Fruit fly (Drosophila melanogaster) whole organism, embryonic: Measurements from ENCODE around the gene foxo.

ENCODE experiments used
- Bdp1 ChIP-seq: fragments of 200-800 bp; sonication (Bioruptor generic); optimal IDR thresholded peaks from 3 replicates; lab custom pipeline; 2016; ENCODE audit warnings: missing biosample characterization, missing genetic modification characterization
- CG10979 ChIP-seq: fragments of 200-800 bp; sonication (Bioruptor generic); optimal IDR thresholded peaks from 2 replicates; lab custom pipeline; 2018; ENCODE audit warnings: missing biosample characterization, mild to moderate bottlenecking, missing genetic modification characterization, moderate library complexity
- CG11456 ChIP-seq: fragments of 200-800 bp; sonication (Bioruptor generic); IDR thresholded peaks from 3 replicates; pipeline ENCODE4 v1.3.6; 2022; ENCODE audit warnings: missing biosample characterization, missing genetic modification characterization
- CG12744 ChIP-seq: fragments of 200-800 bp; sonication (Bioruptor generic); optimal IDR thresholded peaks from 2 replicates; lab custom pipeline; 2016; ENCODE audit warnings: missing biosample characterization, missing genetic modification characterization
- CG13123 ChIP-seq: fragments of 200-800 bp; sonication (Bioruptor generic); optimal IDR thresholded peaks from 2 replicates; lab custom pipeline; 2016; ENCODE audit warnings: missing biosample characterization, missing genetic modification characterization
- CG13894 ChIP-seq: fragments of 200-800 bp; sonication (Bioruptor generic); optimal IDR thresholded peaks from 3 replicates; lab custom pipeline; 2018; ENCODE audit warnings: missing biosample characterization, mild to moderate bottlenecking, missing genetic modification characterization, moderate library complexity
- CG15479 ChIP-seq: fragments of 200-800 bp; sonication (Bioruptor generic); optimal IDR thresholded peaks from 3 replicates; lab custom pipeline; 2019; ENCODE audit warnings: missing biosample characterization, mild to moderate bottlenecking, missing genetic modification characterization, moderate library complexity
- CG15601 ChIP-seq: fragments of 200-800 bp; sonication (Bioruptor generic); optimal IDR thresholded peaks from 3 replicates; lab custom pipeline; 2019; ENCODE audit warnings: missing biosample characterization, mild to moderate bottlenecking, missing genetic modification characterization, moderate library complexity
- CG2678 ChIP-seq: fragments of 200-800 bp; sonication (Bioruptor generic); optimal IDR thresholded peaks from 3 replicates; lab custom pipeline; 2019; ENCODE audit warnings: missing biosample characterization, mild to moderate bottlenecking, missing genetic modification characterization, moderate library complexity
- CG31441 ChIP-seq: fragments of 200-800 bp; sonication (Bioruptor generic); IDR thresholded peaks from 2 replicates; pipeline ENCODE4 v1.3.6; 2022; ENCODE audit warnings: missing biosample characterization, missing genetic modification characterization
- CG3163 ChIP-seq: fragments of 200-800 bp; sonication (Bioruptor generic); optimal IDR thresholded peaks from 3 replicates; lab custom pipeline; 2016; ENCODE audit warnings: missing biosample characterization, missing genetic modification characterization
- CG32532 ChIP-seq: fragments of 200-800 bp; sonication (Bioruptor generic); IDR thresholded peaks from 2 replicates; pipeline ENCODE4 v1.3.6; 2022; ENCODE audit warnings: missing biosample characterization, missing genetic modification characterization
- CG32767 ChIP-seq: fragments of 200-800 bp; sonication (Bioruptor generic); IDR thresholded peaks from 2 replicates; pipeline ENCODE4 v1.3.6; 2022; ENCODE audit warnings: missing biosample characterization, missing genetic modification characterization
- CG34422 ChIP-seq: fragments of 200-800 bp; sonication (Bioruptor generic); IDR thresholded peaks from 3 replicates; pipeline ENCODE4 v1.3.6; 2022; ENCODE audit warnings: missing biosample characterization, missing genetic modification characterization
- CG7963 ChIP-seq: fragments of 200-800 bp; sonication (Bioruptor generic); IDR thresholded peaks from 3 replicates; pipeline ENCODE4 v1.3.6; 2022; ENCODE audit warnings: missing biosample characterization, missing genetic modification characterization; ENCODE audit not compliant: partially characterized antibody
- CG7987 ChIP-seq: fragments of 200-800 bp; sonication (Bioruptor generic); optimal IDR thresholded peaks from 2 replicates; lab custom pipeline; 2018; ENCODE audit warnings: missing biosample characterization, mild to moderate bottlenecking, missing genetic modification characterization, moderate library complexity
- CG8924 ChIP-seq: fragments of 200-800 bp; optimal IDR thresholded peaks from 3 replicates; lab custom pipeline; 2019; ENCODE audit warnings: missing biosample characterization, mild to moderate bottlenecking, missing genetic modification characterization, moderate library complexity
- CG9215 ChIP-seq: fragments of 200-800 bp; sonication (Bioruptor generic); IDR thresholded peaks from 2 replicates; pipeline ENCODE4 v1.3.6; 2022; ENCODE audit warnings: missing biosample characterization, missing genetic modification characterization
- CTCF ChIP-seq: fragments of 200-800 bp; sonication (Bioruptor generic); optimal IDR thresholded peaks from 2 replicates; lab custom pipeline; 2017; ENCODE audit warnings: missing biosample characterization, mild to moderate bottlenecking, missing genetic modification characterization, moderate library complexity
- CkIIα-i1 ChIP-seq: fragments of 200-800 bp; sonication (Bioruptor generic); IDR thresholded peaks from 2 replicates; pipeline ENCODE4 v1.3.6; 2022; ENCODE audit warnings: missing biosample characterization, missing genetic modification characterization
- Dbx ChIP-seq: fragments of 200-800 bp; sonication (Bioruptor generic); IDR thresholded peaks from 3 replicates; pipeline ENCODE4 v1.3.6; 2022; ENCODE audit warnings: missing biosample characterization, missing genetic modification characterization
- E2f1 ChIP-seq: fragments of 200-800 bp; sonication (Bioruptor generic); IDR thresholded peaks from 2 replicates; pipeline ENCODE4 v1.3.6; 2022; ENCODE audit warnings: missing biosample characterization, missing genetic modification characterization
- Fer1 ChIP-seq: fragments of 200-800 bp; sonication (Bioruptor generic); optimal IDR thresholded peaks from 2 replicates; lab custom pipeline; 2017; ENCODE audit warnings: missing biosample characterization, mild to moderate bottlenecking, missing genetic modification characterization
- Hand ChIP-seq: fragments of 200-800 bp; sonication (Bioruptor generic); optimal IDR thresholded peaks from 2 replicates; lab custom pipeline; 2017; ENCODE audit warnings: mild to moderate bottlenecking, missing biosample characterization, missing genetic modification reagents, missing genetic modification characterization
- MTF-1 ChIP-seq: fragments of 200-800 bp; sonication (Bioruptor generic); optimal IDR thresholded peaks from 2 replicates; lab custom pipeline; 2018; ENCODE audit warnings: missing biosample characterization, mild to moderate bottlenecking, missing genetic modification characterization, borderline replicate concordance
- NC2α ChIP-seq: fragments of 200-800 bp; sonication (Bioruptor generic); optimal IDR thresholded peaks from 2 replicates; lab custom pipeline; 2016; ENCODE audit warnings: missing biosample characterization, missing genetic modification characterization
- Nf-YC ChIP-seq: fragments of 200-800 bp; optimal IDR thresholded peaks from 3 replicates; lab custom pipeline; 2019; ENCODE audit warnings: missing biosample characterization, mild to moderate bottlenecking, missing genetic modification characterization, moderate library complexity
- Ravus ChIP-seq: fragments of 200-800 bp; sonication (Bioruptor generic); IDR thresholded peaks from 2 replicates; pipeline ENCODE4 v1.3.6; 2022; ENCODE audit warnings: missing biosample characterization, missing genetic modification characterization
- Six4 ChIP-seq: fragments of 200-800 bp; sonication (Bioruptor generic); optimal IDR thresholded peaks from 2 replicates; lab custom pipeline; 2016; ENCODE audit warnings: missing biosample characterization, missing genetic modification characterization
- TFAM ChIP-seq: fragments of 200-800 bp; sonication (Bioruptor generic); optimal IDR thresholded peaks from 2 replicates; lab custom pipeline; 2017; ENCODE audit warnings: missing biosample characterization, missing genetic modification characterization, inconsistent platforms
- ap ChIP-seq: fragments of 200-800 bp; sonication (Bioruptor generic); IDR thresholded peaks from 2 replicates; pipeline ENCODE4 v1.3.6; 2022; ENCODE audit warnings: missing biosample characterization, missing genetic modification characterization
- ash1 ChIP-seq: fragments of 200-800 bp; sonication (Bioruptor generic); optimal IDR thresholded peaks from 2 replicates; lab custom pipeline; 2018; ENCODE audit warnings: missing biosample characterization, mild to moderate bottlenecking, missing genetic modification characterization
- bbx ChIP-seq: fragments of 200-800 bp; sonication (Bioruptor generic); IDR thresholded peaks from 2 replicates; pipeline ENCODE4 v1.3.6; 2022; ENCODE audit warnings: missing biosample characterization, missing genetic modification characterization; ENCODE audit not compliant: partially characterized antibody
- bigmax ChIP-seq: fragments of 200-800 bp; sonication (Bioruptor generic); optimal IDR thresholded peaks from 2 replicates; lab custom pipeline; 2018; ENCODE audit warnings: missing biosample characterization, mild to moderate bottlenecking, missing genetic modification characterization
- caup ChIP-seq: fragments of 200-800 bp; sonication (Bioruptor generic); optimal IDR thresholded peaks from 3 replicates; lab custom pipeline; 2017; ENCODE audit warnings: missing biosample characterization, mild to moderate bottlenecking, missing genetic modification characterization, moderate library complexity; ENCODE audit not compliant: severe bottlenecking
- crc ChIP-seq: fragments of 200-800 bp; sonication (Bioruptor generic); optimal IDR thresholded peaks from 2 replicates; lab custom pipeline; 2016; ENCODE audit warnings: missing biosample characterization, missing genetic modification characterization
- crp ChIP-seq, 2 experiments: fragments of 200-800 bp; sonication (Bioruptor generic); optimal IDR thresholded peaks; 2 replicates in 1 of 2; 3 replicates in 1 of 2; lab custom pipeline; 2017; ENCODE audit warnings: missing biosample characterization in 2 of 2, missing genetic modification characterization in 2 of 2, mild to moderate bottlenecking in 1 of 2, moderate library complexity in 1 of 2
- eve ChIP-seq, 2 experiments: fragments of >200 bp; optimal IDR thresholded peaks; 2 replicates each; lab custom pipeline; 2017; ENCODE audit warnings: missing biosample characterization in 2 of 2, missing genetic modification characterization in 2 of 2
- exex ChIP-seq: fragments of 200-800 bp; sonication (Bioruptor generic); optimal IDR thresholded peaks from 4 replicates; lab custom pipeline; 2018; ENCODE audit warnings: missing biosample characterization, mild to moderate bottlenecking, missing genetic modification characterization, moderate library complexity
- fd96Cb ChIP-seq: fragments of 200-800 bp; sonication (Bioruptor generic); optimal IDR thresholded peaks from 2 replicates; lab custom pipeline; 2018; ENCODE audit warnings: missing biosample characterization, mild to moderate bottlenecking, missing genetic modification characterization, moderate library complexity
- gfzf ChIP-seq: fragments of 200-800 bp; sonication (Bioruptor generic); optimal IDR thresholded peaks from 2 replicates; lab custom pipeline; 2016; ENCODE audit warnings: missing biosample characterization, mild to moderate bottlenecking, missing genetic modification characterization, moderate library complexity
- gsb ChIP-seq: fragments of 200-800 bp; sonication (Bioruptor generic); IDR thresholded peaks from 2 replicates; pipeline ENCODE4 v1.3.6; 2022; ENCODE audit warnings: missing biosample characterization, missing genetic modification characterization
- gt ChIP-seq: fragments of 200-800 bp; sonication (Bioruptor generic); IDR thresholded peaks from 2 replicates; pipeline ENCODE4 v1.3.6; 2022; ENCODE audit warnings: missing biosample characterization, missing genetic modification characterization
- insv ChIP-seq, 2 experiments: fragments of 200-800 bp; sonication (Bioruptor generic); optimal IDR thresholded peaks; 3 replicates each; lab custom pipeline; 2016 to 2018; ENCODE audit warnings: missing biosample characterization in 2 of 2, missing genetic modification characterization in 2 of 2
- kni ChIP-seq: fragments of 200-800 bp; sonication (Bioruptor generic); optimal IDR thresholded peaks from 3 replicates; lab custom pipeline; 2017; ENCODE audit warnings: mild to moderate bottlenecking, missing biosample characterization, missing genetic modification reagents, missing genetic modification characterization
- luna ChIP-seq: fragments of 200-800 bp; sonication (Bioruptor generic); optimal IDR thresholded peaks from 2 replicates; lab custom pipeline; 2016; ENCODE audit warnings: missing biosample characterization, missing genetic modification characterization
- maf-S ChIP-seq: fragments of 200-800 bp; sonication (Bioruptor generic); optimal IDR thresholded peaks from 2 replicates; lab custom pipeline; 2016; ENCODE audit warnings: missing biosample characterization, missing genetic modification characterization
- mam ChIP-seq: fragments of 200-800 bp; sonication (Bioruptor generic); optimal IDR thresholded peaks from 3 replicates; lab custom pipeline; 2016; ENCODE audit warnings: missing biosample characterization, missing genetic modification characterization
- pum ChIP-seq: fragments of 200-800 bp; sonication (Bioruptor generic); optimal IDR thresholded peaks from 2 replicates; lab custom pipeline; 2016; ENCODE audit warnings: missing biosample characterization, missing genetic modification characterization
- schlank ChIP-seq: fragments of 200-800 bp; sonication (Bioruptor generic); optimal IDR thresholded peaks from 2 replicates; lab custom pipeline; 2018; ENCODE audit warnings: missing biosample characterization, mild to moderate bottlenecking, missing genetic modification characterization
- sr ChIP-seq: fragments of 200-800 bp; sonication (Bioruptor generic); IDR thresholded peaks from 3 replicates; pipeline ENCODE4 v1.3.6; 2022; ENCODE audit warnings: missing biosample characterization, missing genetic modification characterization
- trh ChIP-seq: fragments of 200-800 bp; sonication (Bioruptor generic); optimal IDR thresholded peaks from 2 replicates; lab custom pipeline; 2016; ENCODE audit warnings: missing biosample characterization, missing genetic modification characterization

The foxo gene

DNA sequence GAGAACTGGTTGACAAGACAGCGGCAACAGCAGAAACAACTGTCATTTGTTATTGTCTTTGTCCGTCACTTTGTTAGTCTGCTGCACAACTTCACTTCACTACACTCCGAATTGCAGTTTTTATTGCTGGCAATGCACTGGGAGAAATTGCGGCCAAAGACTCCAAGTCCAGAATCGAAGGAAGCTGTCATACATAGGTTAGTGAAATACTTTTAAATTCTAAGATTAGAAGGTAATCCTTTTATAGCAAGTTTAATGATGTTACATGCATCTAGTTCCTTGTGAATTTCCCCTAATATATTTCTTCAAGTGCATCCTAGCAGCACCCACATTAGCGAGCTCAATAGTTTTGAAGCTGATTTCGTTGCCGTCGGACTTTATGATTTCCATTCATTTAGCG is 47.9 kb upstream of the foxo start (continued):
- TF ChIP-seq bbx (GFP tag; lab: Robert Waterston, UW), result no peak
- TF ChIP-seq CG13894 (tag; lab: Kevin White, UChicago), result no peak
- no peak for TF ChIP-seq CG9215 (GFP tag; lab: Robert Waterston, UW)
- TF ChIP-seq MTF-1 (GFP tag; lab: Kevin White, UChicago), result no peak
- no peak for TF ChIP-seq insv (GFP tag; optimal IDR thresholded peaks at IDR 0.05; lab: Kevin White, UChicago)
- peak; percentile 50 for TF ChIP-seq CG2678 (tag; lab: Kevin White, UChicago)
- no peak for TF ChIP-seq CG15479 (GFP tag; lab: Kevin White, UChicago)
- no peak for TF ChIP-seq maf-S (GFP tag; lab: Kevin White, UChicago)
- TF ChIP-seq CG32532 (GFP tag; lab: Robert Waterston, UW), result no peak
- TF ChIP-seq mam (GFP tag; lab: Kevin White, UChicago), result no peak
- TF ChIP-seq caup (GFP tag; lab: Kevin White, UChicago), result no peak
- no peak for TF ChIP-seq CG34422 (GFP tag; lab: Robert Waterston, UW)
- TF ChIP-seq Dbx, result no peak
- TF ChIP-seq Ravus (GFP tag; lab: Robert Waterston, UW), result no peak
- TF ChIP-seq CG7987, result no peak
- TF ChIP-seq CG32767, result 0 out of 2 replicates have a peak, but pooled peaks have one; percentile 31
- no peak for TF ChIP-seq trh
- 0 out of 2 replicates have a peak, but pooled peaks have one; percentile 20 for TF ChIP-seq E2f1
- no peak for TF ChIP-seq exex (tag; lab: Kevin White, UChicago)
- TF ChIP-seq kni (GFP tag; lab: Kevin White, UChicago), result no peak
- TF ChIP-seq CG3163 (GFP tag; lab: Kevin White, UChicago), result peak; percentile 8
- no peak for TF ChIP-seq Fer1
- TF ChIP-seq CG15601, result no peak
- no peak for TF ChIP-seq Nf-YC (tag; lab: Kevin White, UChicago)
- TF ChIP-seq eve (GFP tag; optimal IDR thresholded peaks at IDR 0.05; lab: Kevin White, UChicago), result no peak
- no peak for TF ChIP-seq Hand
- peak; percentile 10 for TF ChIP-seq CTCF (GFP tag; lab: Kevin White, UChicago)
- no peak for TF ChIP-seq gt (GFP tag; lab: Robert Waterston, UW)
- TF ChIP-seq CG8924, result peak; percentile 32
- no peak for TF ChIP-seq crc (GFP tag; lab: Kevin White, UChicago)
- no peak for TF ChIP-seq schlank (tag; lab: Kevin White, UChicago)
- TF ChIP-seq CG31441, result 0 out of 2 replicates have a peak, but pooled peaks have one; percentile 27
- TF ChIP-seq NC2α (GFP tag; lab: Kevin White, UChicago), result no peak
- TF ChIP-seq pum (GFP tag; lab: Kevin White, UChicago), result peak; percentile 27
- TF ChIP-seq gfzf, result no peak
- peak; percentile 23; the same call in 1 of the 3 replicates for TF ChIP-seq CG11456 (GFP tag; lab: Robert Waterston, UW)
- no peak for TF ChIP-seq crp (GFP tag; optimal IDR thresholded peaks at IDR 0.05; lab: Kevin White, UChicago)
- TF ChIP-seq ash1, result no peak
- no peak for TF ChIP-seq luna (GFP tag; lab: Kevin White, UChicago)
- no peak for TF ChIP-seq CG13123 (GFP tag; lab: Kevin White, UChicago)
- TF ChIP-seq fd96Cb, result peak; percentile 65
- TF ChIP-seq TFAM (GFP tag; lab: Kevin White, UChicago), result no peak
- no peak for TF ChIP-seq gsb (GFP tag; lab: Robert Waterston, UW)
- TF ChIP-seq CG7963, result no peak
- TF ChIP-seq CkIIα-i1 (GFP tag; lab: Robert Waterston, UW), result no peak
- TF ChIP-seq sr (GFP tag; lab: Robert Waterston, UW), result no peak
- peak; percentile 8 for TF ChIP-seq Six4
- no peak for TF ChIP-seq CG12744 (GFP tag; lab: Kevin White, UChicago)
- TF ChIP-seq CG10979 (tag; lab: Kevin White, UChicago), result peak; percentile 75
- TF ChIP-seq Bdp1 (GFP tag; lab: Kevin White, UChicago), result no peak
- peak; percentile 33; the same call in 1 of the 2 replicates for TF ChIP-seq ap (GFP tag; lab: Robert Waterston, UW)
- no peak for TF ChIP-seq bigmax (GFP tag; lab: Kevin White, UChicago)
